Worm (Caenorhabditis elegans): Measurements from ENCODE around the gene abcf-3.

DNA sequence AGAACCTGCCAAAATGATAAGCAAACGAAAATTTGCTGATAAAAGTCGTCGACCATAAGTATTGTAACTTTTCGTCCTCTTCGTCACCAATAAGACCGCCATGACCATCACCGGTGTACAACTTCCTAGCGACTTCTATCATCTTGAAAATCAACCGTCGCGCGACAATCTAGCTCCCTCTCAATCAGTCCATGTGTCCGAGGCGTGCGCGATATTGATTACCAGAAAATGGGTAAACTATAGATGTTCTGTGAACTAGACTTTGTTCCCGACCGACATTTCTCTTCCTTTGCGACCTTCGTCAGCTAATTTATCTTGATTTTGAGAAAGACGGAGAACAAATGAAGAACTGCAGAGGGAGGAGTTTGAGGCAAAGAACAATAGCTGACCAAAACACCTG is 27.9 kb upstream of the abcf-3 start:
- TF ChIP-seq nhr-76 (tag; optimal IDR thresholded peaks at IDR 0.05) (no peak), hlh-4 (tag; optimal IDR thresholded peaks at IDR 0.05) (no peak), ztf-11 (tag; optimal IDR thresholded peaks at IDR 0.05) (no peak), lin-13 (GFP tag; optimal IDR thresholded peaks at IDR 0.05) (no peak), nhr-77 (tag; optimal IDR thresholded peaks at IDR 0.05) (no peak), lir-3 (tag; optimal IDR thresholded peaks at IDR 0.05; ENCODE audit: poor library complexity) (no peak), pax-3 (tag; optimal IDR thresholded peaks at IDR 0.05) (no peak), skn-1 (tag; optimal IDR thresholded peaks at IDR 0.05) (no peak)
